ENCODE assay signal across 4 worm cellular contexts in the genomic region with DNA sequence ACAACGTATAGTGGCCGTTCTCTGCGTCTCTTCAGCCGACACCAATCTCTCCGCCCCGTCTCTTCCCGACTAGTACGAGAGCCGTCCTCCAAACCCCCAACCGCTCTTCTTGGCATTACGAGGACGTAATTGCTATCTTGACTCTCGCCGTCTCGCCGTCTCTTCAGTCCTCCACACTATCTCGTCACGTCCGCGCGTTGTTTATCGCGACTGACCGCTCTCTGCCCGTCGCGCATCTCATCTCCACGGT.
A peak's percentile ranks its signal among the peaks of the same experiment; 100 is the strongest.
TF ChIP-seq lines count a peak whose summit lies in the region.

No protein-coding gene starts in this region.

TF ChIP-seq in whole organism, L1 larva, 84 proteins besides CTCF, POLR2A, EP300 and RAD21 (continued from another document):
- TF ChIP-seq mef-2 (tag; optimal IDR thresholded peaks at IDR 0.05; lab: Kevin White, UChicago) (no peak), unc-86 (tag; optimal IDR thresholded peaks at IDR 0.05; lab: Kevin White, UChicago) (peak; percentile 36), xbp-1 (tag; optimal IDR thresholded peaks at IDR 0.05; lab: Kevin White, UChicago) (peak; percentile 46), ceh-63 (GFP tag; optimal IDR thresholded peaks at IDR 0.05; lab: Kevin White, UChicago) (no peak), nhr-90 (tag; optimal IDR thresholded peaks at IDR 0.05; lab: Kevin White, UChicago; ENCODE audit: poor library complexity) (peak; percentile 13), zag-1 (tag; optimal IDR thresholded peaks at IDR 0.05; lab: Kevin White, UChicago) (no peak), alr-1 (tag; optimal IDR thresholded peaks at IDR 0.05; lab: Kevin White, UChicago; ENCODE audit: borderline replicate concordance) (no peak), egl-27 (tag; optimal IDR thresholded peaks at IDR 0.05; lab: Kevin White, UChicago) (peak in 1 of 2 experiments; percentile 65)

TF ChIP-seq in whole organism, L3 larva, 47 proteins besides CTCF, POLR2A, EP300 and RAD21 (continued from another document):
- no peak for TF ChIP-seq elt-1 (tag; optimal IDR thresholded peaks at IDR 0.05; lab: Kevin White, UChicago)
- TF ChIP-seq ceh-9 (tag; optimal IDR thresholded peaks at IDR 0.05; lab: Kevin White, UChicago): no peak
- TF ChIP-seq elt-2 (tag; optimal IDR thresholded peaks at IDR 0.05; lab: Kevin White, UChicago): peak; percentile 71
- no peak for TF ChIP-seq R02D3.7 (tag; optimal IDR thresholded peaks at IDR 0.05; lab: Kevin White, UChicago)
- TF ChIP-seq ZK546.5 (tag; optimal IDR thresholded peaks at IDR 0.05; lab: Kevin White, UChicago): no peak
- no peak for TF ChIP-seq nhr-76 (tag; optimal IDR thresholded peaks at IDR 0.05; lab: Kevin White, UChicago)
- no peak for TF ChIP-seq egl-27 (tag; optimal IDR thresholded peaks at IDR 0.05; lab: Kevin White, UChicago)
- no peak for TF ChIP-seq nhr-77 (tag; optimal IDR thresholded peaks at IDR 0.05; lab: Kevin White, UChicago)
- no peak for TF ChIP-seq nfya-1 (tag; optimal IDR thresholded peaks at IDR 0.05; lab: Kevin White, UChicago; ENCODE audit: insufficient read depth)
- TF ChIP-seq mml-1 (tag; optimal IDR thresholded peaks at IDR 0.05; lab: Kevin White, UChicago): no peak
- no peak for TF ChIP-seq aly-2 (tag; optimal IDR thresholded peaks at IDR 0.05; lab: Kevin White, UChicago)

TF ChIP-seq in whole organism, L4 larva, 104 proteins besides CTCF, POLR2A, EP300 and RAD21 (continued from another document):
- TF ChIP-seq T20F7.1 (GFP tag; optimal IDR thresholded peaks at IDR 0.05; lab: Kevin White, UChicago): no peak
- TF ChIP-seq ceh-28 (tag; optimal IDR thresholded peaks at IDR 0.05; lab: Kevin White, UChicago): no peak
- TF ChIP-seq aly-2 (tag; optimal IDR thresholded peaks at IDR 0.05; lab: Kevin White, UChicago): no peak
- no peak for TF ChIP-seq spr-3 (GFP tag; optimal IDR thresholded peaks at IDR 0.05; lab: Kevin White, UChicago)
- no peak for TF ChIP-seq zip-2 (tag; optimal IDR thresholded peaks at IDR 0.05; lab: Kevin White, UChicago)
- TF ChIP-seq nhr-77 (tag; optimal IDR thresholded peaks at IDR 0.05; lab: Kevin White, UChicago): no peak
- no peak for TF ChIP-seq daf-12 (tag; optimal IDR thresholded peaks at IDR 0.05; lab: Kevin White, UChicago)
- TF ChIP-seq egl-43 (GFP tag; IDR thresholded peaks at IDR 0.05; lab: Robert Waterston, UW): no peak
- TF ChIP-seq snpc-1.2 (GFP tag; IDR thresholded peaks at IDR 0.05; lab: Robert Waterston, UW): no peak; the same call in 1 of the 2 replicates
- TF ChIP-seq snpc-4 (tag; optimal IDR thresholded peaks at IDR 0.05; lab: Kevin White, UChicago): no peak
- no peak for TF ChIP-seq lir-3 (tag; optimal IDR thresholded peaks at IDR 0.05; lab: Kevin White, UChicago)
- no peak for TF ChIP-seq saeg-2 (GFP tag; IDR thresholded peaks at IDR 0.05; lab: Robert Waterston, UW)
- TF ChIP-seq Y5F2A.4 (GFP tag; optimal IDR thresholded peaks at IDR 0.05; lab: Kevin White, UChicago): no peak
- TF ChIP-seq F26F4.8 (GFP tag; conservative IDR thresholded peaks at IDR 0.05; lab: Robert Waterston, UW): no peak
- TF ChIP-seq dmd-6 (GFP tag; IDR thresholded peaks at IDR 0.05; lab: Robert Waterston, UW): no peak
- no peak for TF ChIP-seq cey-2 (tag; optimal IDR thresholded peaks at IDR 0.05; lab: Kevin White, UChicago; ENCODE audit: borderline replicate concordance, insufficient read depth)
- peak; percentile 100; the same call in 1 of the 2 replicates for TF ChIP-seq set-16 (GFP tag; IDR thresholded peaks at IDR 0.05; lab: Robert Waterston, UW)
- no peak for TF ChIP-seq daf-8 (GFP tag; IDR thresholded peaks at IDR 0.05; lab: Robert Waterston, UW)
- no peak for TF ChIP-seq Y48G9A.11 (GFP tag; IDR thresholded peaks at IDR 0.05; lab: Robert Waterston, UW)
- no peak for TF ChIP-seq mdt-29 (GFP tag; IDR thresholded peaks at IDR 0.05; lab: Robert Waterston, UW)
- no peak for TF ChIP-seq nhr-76 (tag; optimal IDR thresholded peaks at IDR 0.05; lab: Kevin White, UChicago)
- TF ChIP-seq lin-1 (GFP tag; IDR thresholded peaks at IDR 0.05; lab: Robert Waterston, UW): 0 out of 2 replicates have a peak, but pooled peaks have one; percentile 6

TF ChIP-seq in whole organism, young adult, 124 proteins besides CTCF, POLR2A, EP300 and RAD21 (continued from another document):
- TF ChIP-seq K11D2.4 (GFP tag; IDR thresholded peaks at IDR 0.05; lab: Robert Waterston, UW): no peak
- TF ChIP-seq lin-26 (GFP tag; IDR thresholded peaks at IDR 0.05; lab: Robert Waterston, UW): no peak
- peak; percentile 96 for TF ChIP-seq hmg-1.2 (GFP tag; IDR thresholded peaks at IDR 0.05; lab: Robert Waterston, UW)
- no peak for TF ChIP-seq fkh-3 (tag; optimal IDR thresholded peaks at IDR 0.05; lab: Kevin White, UChicago)
- TF ChIP-seq nhr-80 (tag; optimal IDR thresholded peaks at IDR 0.05; lab: Kevin White, UChicago): peak; percentile 70
- no peak for TF ChIP-seq dpl-1 (GFP tag; optimal IDR thresholded peaks at IDR 0.05; lab: Kevin White, UChicago)
- no peak for TF ChIP-seq F33H1.4 (GFP tag; IDR thresholded peaks at IDR 0.05; lab: Robert Waterston, UW)
- TF ChIP-seq T07F8.4 (tag; optimal IDR thresholded peaks at IDR 0.05; lab: Kevin White, UChicago): no peak
- no peak for TF ChIP-seq sdz-38 (tag; optimal IDR thresholded peaks at IDR 0.05; lab: Kevin White, UChicago)
- TF ChIP-seq ztf-18 (tag; optimal IDR thresholded peaks at IDR 0.05; lab: Kevin White, UChicago): peak; percentile 41
